Worm (Caenorhabditis elegans): ENCODE results near the gene sut-1.

ce11 chrII:1101413-1101812 is 21.7 kb downstream of the sut-1 start:
- TF ChIP-seq ztf-11 (tag; optimal IDR thresholded peaks at IDR 0.05): no peak
- TF ChIP-seq nhr-12 (tag; optimal IDR thresholded peaks at IDR 0.05): no peak
- no peak for TF ChIP-seq flh-1 (GFP tag; optimal IDR thresholded peaks at IDR 0.05)
